Fruit fly (Drosophila melanogaster) whole organism, embryonic: ENCODE measurements around the gene CG7366.

Source experiments
- Ada2b ChIP-seq: fragments of 200-800 bp; sonication (Bioruptor generic); IDR thresholded peaks from 2 replicates; pipeline ENCODE4 v1.3.6; 2022; ENCODE audit warnings: missing biosample characterization, missing genetic modification characterization
- Bgb ChIP-seq: fragments of 200-800 bp; sonication (Bioruptor generic); IDR thresholded peaks from 2 replicates; pipeline ENCODE4 v1.3.6; 2022; ENCODE audit warnings: missing biosample characterization, missing genetic modification characterization; ENCODE audit not compliant: partially characterized antibody
- C15 ChIP-seq: fragments of 200-800 bp; sonication (Bioruptor generic); IDR thresholded peaks from 3 replicates; pipeline ENCODE4 v1.3.6; 2022; ENCODE audit warnings: missing biosample characterization, missing genetic modification characterization
- CG10462 ChIP-seq: fragments of 200-800 bp; sonication (Bioruptor generic); optimal IDR thresholded peaks from 2 replicates; lab custom pipeline; 2016; ENCODE audit warnings: missing biosample characterization, missing genetic modification characterization
- CG12299 ChIP-seq: fragments of 200-800 bp; sonication (Bioruptor generic); optimal IDR thresholded peaks from 2 replicates; lab custom pipeline; 2018; ENCODE audit warnings: missing biosample characterization, mild to moderate bottlenecking, missing genetic modification characterization
- CG16815 ChIP-seq: fragments of 200-800 bp; sonication (Bioruptor generic); optimal IDR thresholded peaks from 3 replicates; lab custom pipeline; 2017; ENCODE audit warnings: missing biosample characterization, mild to moderate bottlenecking, missing genetic modification characterization
- CG2875 ChIP-seq: fragments of 200-800 bp; sonication (Bioruptor generic); optimal IDR thresholded peaks from 2 replicates; lab custom pipeline; 2017; ENCODE audit warnings: missing biosample characterization, mild to moderate bottlenecking, missing genetic modification characterization, missing genetic modification reagents
- CG30431 ChIP-seq: fragments of 200-800 bp; sonication (Bioruptor generic); optimal IDR thresholded peaks from 2 replicates; lab custom pipeline; 2017; ENCODE audit warnings: missing biosample characterization, missing genetic modification characterization
- CG3847 ChIP-seq: fragments of 200-800 bp; sonication (Bioruptor generic); IDR thresholded peaks from 2 replicates; pipeline ENCODE4 v1.3.6; 2022; ENCODE audit warnings: missing biosample characterization, missing genetic modification characterization
- CG4424 ChIP-seq: fragments of 200-800 bp; sonication (Bioruptor generic); optimal IDR thresholded peaks from 3 replicates; lab custom pipeline; 2016; ENCODE audit warnings: missing biosample characterization, missing genetic modification characterization
- CG4820 ChIP-seq: fragments of 200-800 bp; sonication (Bioruptor generic); optimal IDR thresholded peaks from 3 replicates; lab custom pipeline; 2016; ENCODE audit warnings: missing biosample characterization, missing genetic modification characterization
- CG5953 ChIP-seq: fragments of 200-800 bp; sonication (Bioruptor generic); IDR thresholded peaks from 2 replicates; pipeline ENCODE4 v1.3.6; 2022; ENCODE audit warnings: missing biosample characterization, missing genetic modification characterization
- CG7745 ChIP-seq: fragments of 200-800 bp; sonication (Bioruptor generic); optimal IDR thresholded peaks from 2 replicates; lab custom pipeline; 2018; ENCODE audit warnings: missing biosample characterization, mild to moderate bottlenecking, missing genetic modification characterization, moderate library complexity
- CG8359 ChIP-seq: fragments of 200-800 bp; sonication (Bioruptor generic); optimal IDR thresholded peaks from 2 replicates; lab custom pipeline; 2017; ENCODE audit warnings: missing biosample characterization, mild to moderate bottlenecking, missing genetic modification characterization, borderline replicate concordance
- CG8388 ChIP-seq: fragments of 200-800 bp; sonication (Bioruptor generic); optimal IDR thresholded peaks from 2 replicates; lab custom pipeline; 2019; ENCODE audit warnings: missing biosample characterization, mild to moderate bottlenecking, missing genetic modification characterization, moderate library complexity
- CTCF ChIP-seq: fragments of 200-800 bp; sonication (Bioruptor generic); optimal IDR thresholded peaks from 2 replicates; lab custom pipeline; 2017; ENCODE audit warnings: missing biosample characterization, mild to moderate bottlenecking, missing genetic modification characterization, moderate library complexity
- Doc3 ChIP-seq: fragments of 200-800 bp; sonication (Bioruptor generic); IDR thresholded peaks from 3 replicates; pipeline ENCODE4 v1.3.6; 2022; ENCODE audit warnings: missing biosample characterization, missing genetic modification characterization; ENCODE audit not compliant: partially characterized antibody
- E2f1 ChIP-seq: fragments of 200-800 bp; sonication (Bioruptor generic); IDR thresholded peaks from 2 replicates; pipeline ENCODE4 v1.3.6; 2022; ENCODE audit warnings: missing biosample characterization, missing genetic modification characterization
- Fer1 ChIP-seq: fragments of 200-800 bp; sonication (Bioruptor generic); optimal IDR thresholded peaks from 2 replicates; lab custom pipeline; 2017; ENCODE audit warnings: missing biosample characterization, mild to moderate bottlenecking, missing genetic modification characterization
- GATAe ChIP-seq: fragments of 200-800 bp; sonication (Bioruptor generic); conservative IDR thresholded peaks from 2 replicates; pipeline ENCODE4 v1.3.6; 2022; ENCODE audit warnings: missing biosample characterization, missing genetic modification characterization
- HHEX ChIP-seq: fragments of 200-800 bp; sonication (Bioruptor generic); optimal IDR thresholded peaks from 3 replicates; lab custom pipeline; 2017; ENCODE audit warnings: missing biosample characterization, mild to moderate bottlenecking, missing genetic modification characterization, missing genetic modification reagents
- HLH54F ChIP-seq: fragments of 200-800 bp; sonication (Bioruptor generic); optimal IDR thresholded peaks from 3 replicates; lab custom pipeline; 2016; ENCODE audit warnings: missing biosample characterization, missing genetic modification characterization
- Hr39 ChIP-seq: fragments of >200 bp; optimal IDR thresholded peaks from 2 replicates; lab custom pipeline; 2017
- Hr51 ChIP-seq, 2 experiments: fragments of 200-800 bp; sonication (Bioruptor generic); optimal IDR thresholded peaks; 2 replicates in 1 of 2; 3 replicates in 1 of 2; lab custom pipeline; 2016 to 2018; ENCODE audit warnings: missing biosample characterization in 2 of 2, missing genetic modification characterization in 2 of 2, mild to moderate bottlenecking in 1 of 2, moderate library complexity in 1 of 2
- NC2β ChIP-seq: fragments of 200-800 bp; sonication (Bioruptor generic); optimal IDR thresholded peaks from 2 replicates; lab custom pipeline; 2016; ENCODE audit warnings: missing biosample characterization, missing genetic modification characterization
- NFAT ChIP-seq: fragments of 200-800 bp; sonication (Bioruptor generic); IDR thresholded peaks from 2 replicates; pipeline ENCODE4 v1.3.6; 2022; ENCODE audit warnings: missing biosample characterization, missing genetic modification characterization
- NfI ChIP-seq: fragments of 200-800 bp; sonication (Bioruptor generic); optimal IDR thresholded peaks from 3 replicates; lab custom pipeline; 2018; ENCODE audit warnings: missing biosample characterization, mild to moderate bottlenecking, missing genetic modification characterization, moderate library complexity
- Oli ChIP-seq: fragments of 200-800 bp; sonication (Bioruptor generic); optimal IDR thresholded peaks from 2 replicates; lab custom pipeline; 2018; ENCODE audit warnings: missing biosample characterization, mild to moderate bottlenecking, missing genetic modification characterization, moderate library complexity
- Ravus ChIP-seq: fragments of 200-800 bp; sonication (Bioruptor generic); IDR thresholded peaks from 2 replicates; pipeline ENCODE4 v1.3.6; 2022; ENCODE audit warnings: missing biosample characterization, missing genetic modification characterization
- Side ChIP-seq: fragments of 200-800 bp; sonication (Bioruptor generic); optimal IDR thresholded peaks from 2 replicates; lab custom pipeline; 2016; ENCODE audit warnings: missing biosample characterization, missing genetic modification characterization
- Spps ChIP-seq: fragments of 200-800 bp; sonication (Bioruptor generic); optimal IDR thresholded peaks from 2 replicates; lab custom pipeline; 2018; ENCODE audit warnings: missing biosample characterization, mild to moderate bottlenecking, missing genetic modification characterization
- Tbp ChIP-seq: fragments of >200 bp; optimal IDR thresholded peaks from 2 replicates; lab custom pipeline; 2018; ENCODE audit warnings: missing biosample characterization, missing genetic modification characterization
- Xrp1 ChIP-seq: fragments of 200-800 bp; sonication (Bioruptor generic); IDR thresholded peaks from 2 replicates; pipeline ENCODE4 v1.3.6; 2022; ENCODE audit warnings: missing biosample characterization, missing genetic modification characterization
- ato ChIP-seq: fragments of 200-800 bp; sonication (Bioruptor generic); IDR thresholded peaks from 2 replicates; pipeline ENCODE4 v1.3.6; 2022; ENCODE audit warnings: missing biosample characterization, missing genetic modification characterization; ENCODE audit not compliant: partially characterized antibody
- bigmax ChIP-seq: fragments of 200-800 bp; sonication (Bioruptor generic); optimal IDR thresholded peaks from 2 replicates; lab custom pipeline; 2018; ENCODE audit warnings: missing biosample characterization, mild to moderate bottlenecking, missing genetic modification characterization
- da ChIP-seq: fragments of 200-800 bp; sonication (Bioruptor generic); optimal IDR thresholded peaks from 2 replicates; lab custom pipeline; 2016; ENCODE audit warnings: missing biosample characterization, missing genetic modification characterization
- eyg ChIP-seq: fragments of 200-800 bp; sonication (Bioruptor generic); optimal IDR thresholded peaks from 3 replicates; lab custom pipeline; 2016; ENCODE audit warnings: missing biosample characterization, missing genetic modification characterization
- gcm2 ChIP-seq: fragments of 200-800 bp; sonication (Bioruptor generic); optimal IDR thresholded peaks from 2 replicates; lab custom pipeline; 2016; ENCODE audit warnings: missing biosample characterization, missing genetic modification characterization
- gem ChIP-seq: fragments of 200-800 bp; sonication (Bioruptor generic); optimal IDR thresholded peaks from 2 replicates; lab custom pipeline; 2019; ENCODE audit warnings: missing biosample characterization, mild to moderate bottlenecking, missing genetic modification characterization, moderate library complexity
- oc ChIP-seq: fragments of 200-800 bp; sonication (Bioruptor generic); optimal IDR thresholded peaks from 2 replicates; lab custom pipeline; 2018; ENCODE audit warnings: missing biosample characterization, mild to moderate bottlenecking, missing genetic modification characterization, moderate library complexity
- ro ChIP-seq: fragments of 200-800 bp; sonication (Bioruptor generic); IDR thresholded peaks from 2 replicates; pipeline ENCODE4 v1.3.6; 2022; ENCODE audit warnings: missing biosample characterization, missing genetic modification characterization
- scrt ChIP-seq: fragments of 200-800 bp; sonication (Bioruptor generic); optimal IDR thresholded peaks from 2 replicates; lab custom pipeline; 2018; ENCODE audit warnings: missing biosample characterization, mild to moderate bottlenecking, missing genetic modification characterization, moderate library complexity
- sd ChIP-seq: fragments of 200-800 bp; sonication (Bioruptor generic); optimal IDR thresholded peaks from 3 replicates; lab custom pipeline; 2018; ENCODE audit warnings: missing biosample characterization, mild to moderate bottlenecking, missing genetic modification characterization, moderate library complexity
- sima ChIP-seq: fragments of 200-800 bp; sonication (Bioruptor generic); optimal IDR thresholded peaks from 2 replicates; lab custom pipeline; 2016; ENCODE audit warnings: missing biosample characterization, missing genetic modification characterization
- sr ChIP-seq: fragments of 200-800 bp; sonication (Bioruptor generic); IDR thresholded peaks from 3 replicates; pipeline ENCODE4 v1.3.6; 2022; ENCODE audit warnings: missing biosample characterization, missing genetic modification characterization
- sug ChIP-seq: fragments of 200-800 bp; optimal IDR thresholded peaks from 2 replicates; lab custom pipeline; 2019; ENCODE audit warnings: missing biosample characterization, mild to moderate bottlenecking, missing genetic modification characterization, moderate library complexity
- tin ChIP-seq: fragments of 200-800 bp; sonication (Bioruptor generic); optimal IDR thresholded peaks from 3 replicates; lab custom pipeline; 2016; ENCODE audit warnings: missing biosample characterization, missing genetic modification characterization
- tup ChIP-seq: fragments of 200-800 bp; sonication (Bioruptor generic); optimal IDR thresholded peaks from 2 replicates; lab custom pipeline; 2016; ENCODE audit warnings: missing biosample characterization, mild to moderate bottlenecking, missing genetic modification characterization, moderate library complexity
- wek ChIP-seq: fragments of 200-800 bp; sonication (Bioruptor generic); optimal IDR thresholded peaks from 3 replicates; lab custom pipeline; 2018; ENCODE audit warnings: missing biosample characterization, mild to moderate bottlenecking, missing genetic modification characterization, moderate library complexity
- zfh1 ChIP-seq: fragments of 200-800 bp; sonication (Bioruptor generic); IDR thresholded peaks from 3 replicates; pipeline ENCODE4 v1.3.6; 2022; ENCODE audit warnings: missing biosample characterization, missing genetic modification characterization

CG7366 gene

dm6 chr3L:8186627-8187396 lies 15.4 kb downstream of the CG7366 start, which contains the start of the genes ERR and Atg18a (continued):
- TF ChIP-seq NFAT (peak; percentile 92), CG4820 (GFP tag; lab: Kevin White, UChicago) (peak; percentile 78), gcm2 (peak; percentile 42), sd (tag; lab: Kevin White, UChicago) (no peak), CTCF (GFP tag; lab: Kevin White, UChicago) (no peak), zfh1 (peak; percentile 82; the same call in 2 of the 3 replicates), CG8359 (GFP tag; lab: Kevin White, UChicago) (no peak), CG5953 (GFP tag; lab: Robert Waterston, UW) (0 out of 2 replicates have a peak, but pooled peaks have one; percentile 43), Ada2b (peak; percentile 78), E2f1 (GFP tag; lab: Robert Waterston, UW) (peak; percentile 82), NC2β (GFP tag; lab: Kevin White, UChicago) (peak; percentile 39), Hr51 (GFP tag; optimal IDR thresholded peaks at IDR 0.05; lab: Kevin White, UChicago) (peak; percentile 72 to 79), CG16815 (GFP tag; lab: Kevin White, UChicago) (peak; percentile 92), Oli (tag; lab: Kevin White, UChicago) (peak; percentile 80), sima (GFP tag; lab: Kevin White, UChicago) (no peak), CG4424 (GFP tag; lab: Kevin White, UChicago) (peak; percentile 79), Doc3 (GFP tag; lab: Robert Waterston, UW) (peak; percentile 51; the same call in 1 of the 3 replicates), Spps (tag; lab: Kevin White, UChicago) (peak; percentile 44), C15 (GFP tag; lab: Robert Waterston, UW) (peak; percentile 19; the same call in 1 of the 3 replicates), sug (tag; lab: Kevin White, UChicago) (peak; percentile 89), GATAe (GFP tag; lab: Robert Waterston, UW) (peak; percentile 49; the same call in 1 of the 2 replicates), HHEX (peak; percentile 11), wek (GFP tag; lab: Kevin White, UChicago) (no peak), CG8388 (GFP tag; lab: Kevin White, UChicago) (peak; percentile 71), ato (GFP tag; lab: Robert Waterston, UW) (no peak), gem (tag; lab: Kevin White, UChicago) (peak; percentile 89), tin (GFP tag; lab: Kevin White, UChicago) (peak; percentile 82), sr (GFP tag; lab: Robert Waterston, UW) (peak; percentile 46; the same call in 1 of the 3 replicates), NfI (GFP tag; lab: Kevin White, UChicago) (peak; percentile 87), Side (GFP tag; lab: Kevin White, UChicago) (peak; percentile 68), CG2875 (peak; percentile 17), Tbp (GFP tag; lab: Kevin White, UChicago) (no peak), bigmax (GFP tag; lab: Kevin White, UChicago) (no peak), scrt (GFP tag; lab: Kevin White, UChicago) (peak; percentile 73), da (peak; percentile 1), oc (tag; lab: Kevin White, UChicago) (no peak), HLH54F (GFP tag; lab: Kevin White, UChicago) (peak; percentile 88), CG10462 (GFP tag; lab: Kevin White, UChicago) (peak; percentile 71), Xrp1 (GFP tag; lab: Robert Waterston, UW) (peak; percentile 80), CG7745 (tag; lab: Kevin White, UChicago) (no peak), Hr39 (lab: Kevin White, UChicago) (no peak), ro (GFP tag; lab: Robert Waterston, UW) (peak; percentile 62; the same call in 1 of the 2 replicates), Ravus (GFP tag; lab: Robert Waterston, UW) (peak; percentile 41), eyg (GFP tag; lab: Kevin White, UChicago) (peak; percentile 36), Fer1 (GFP tag; lab: Kevin White, UChicago) (peak; percentile 68), CG30431 (peak; percentile 74), CG12299 (tag; lab: Kevin White, UChicago) (peak; percentile 38), Bgb (GFP tag; lab: Robert Waterston, UW) (peak; percentile 34; the same call in 1 of the 2 replicates), CG3847 (GFP tag; lab: Robert Waterston, UW) (peak; percentile 93), tup (GFP tag; lab: Kevin White, UChicago) (peak; percentile 68)
